Worm (Caenorhabditis elegans) whole organism, L2 larva: ENCODE data around the gene cest-2.2.

Experiments
- R02D3.7 ChIP-seq: fragments of 150-350 bp; optimal IDR thresholded peaks from 2 replicates; lab custom pipeline; 2014; ENCODE audit warnings: missing biosample characterization, missing genetic modification characterization
- ama-1 ChIP-seq: fragments of 150-350 bp; optimal IDR thresholded peaks from 2 replicates; lab custom pipeline; 2018; ENCODE audit warnings: inconsistent platforms
- dmd-4 ChIP-seq: sonication (generic microtip); optimal IDR thresholded peaks from 2 replicates; lab custom pipeline; 2017; ENCODE audit warnings: missing biosample characterization, missing genetic modification characterization
- elt-1 ChIP-seq: fragments of 150-350 bp; optimal IDR thresholded peaks from 2 replicates; lab custom pipeline; 2014; ENCODE audit warnings: missing biosample characterization, missing genetic modification characterization
- lsy-2 ChIP-seq, 2 experiments: fragments of 150-350 bp in 1 of 2; sonication (generic microtip) in 1 of 2; optimal IDR thresholded peaks; 2 replicates each; lab custom pipeline; 2014 to 2017; ENCODE audit warnings: missing biosample characterization in 2 of 2, missing genetic modification characterization in 2 of 2
- nhr-237 ChIP-seq: fragments of 150-350 bp; optimal IDR thresholded peaks from 2 replicates; lab custom pipeline; 2014; ENCODE audit warnings: missing biosample characterization, missing genetic modification characterization
- snpc-4 ChIP-seq: fragments of 150-350 bp; optimal IDR thresholded peaks from 2 replicates; lab custom pipeline; 2014; ENCODE audit warnings: missing biosample characterization, missing genetic modification characterization
- unc-62 ChIP-seq: fragments of 150-350 bp; optimal IDR thresholded peaks from 2 replicates; lab custom pipeline; 2014; ENCODE audit warnings: missing biosample characterization, missing genetic modification reagents, missing genetic modification characterization
- ztf-4 ChIP-seq: fragments of 150-350 bp; optimal IDR thresholded peaks from 2 replicates; lab custom pipeline; 2014; ENCODE audit warnings: missing biosample characterization, missing genetic modification characterization

ce11 chrV:14177657-14178129 is 2.5 kb upstream of the cest-2.2 start, which contains the start of gene ceh-74:
- TF ChIP-seq snpc-4 (tag; lab: Kevin White, UChicago) (no peak), lsy-2 (tag; optimal IDR thresholded peaks at IDR 0.05; lab: Kevin White, UChicago) (no peak), ama-1 (lab: Kevin White, UChicago) (no peak), R02D3.7 (tag; lab: Kevin White, UChicago) (no peak), ztf-4 (no peak), dmd-4 (tag; lab: Kevin White, UChicago) (no peak), elt-1 (tag; lab: Kevin White, UChicago) (no peak), unc-62 (no peak), nhr-237 (tag; lab: Kevin White, UChicago) (no peak)
